Worm (Caenorhabditis elegans) whole organism, L1 larva: Measurements from ENCODE around the gene F44F4.9.
"Not testable (repeated sequence)": the region's sequence is repeated elsewhere in the genome, so short reads cannot be mapped to it uniquely, and the experiment has no call there.

Experiments
- C04F5.9 ChIP-seq: sonication (generic microtip); optimal IDR thresholded peaks from 2 replicates; lab custom pipeline; 2016; ENCODE audit warnings: missing genetic modification characterization, missing compliant biosample characterization
- C16A3.4 ChIP-seq: fragments of 150-350 bp; optimal IDR thresholded peaks from 2 replicates; lab custom pipeline; 2014; ENCODE audit warnings: missing biosample characterization, missing genetic modification characterization
- alr-1 ChIP-seq: fragments of 200-800 bp; sonication (Bioruptor generic); optimal IDR thresholded peaks from 2 replicates; lab custom pipeline; 2018; ENCODE audit warnings: borderline replicate concordance, mild to moderate bottlenecking, missing genetic modification characterization, missing compliant biosample characterization
- ceh-8 ChIP-seq: fragments of 200-800 bp; sonication (Bioruptor generic); optimal IDR thresholded peaks from 2 replicates; lab custom pipeline; 2018; ENCODE audit warnings: mild to moderate bottlenecking, missing genetic modification characterization, moderate library complexity, missing compliant biosample characterization
- ceh-88 ChIP-seq: fragments of 200-800 bp; sonication (Bioruptor generic); IDR thresholded peaks from 2 replicates; pipeline ENCODE4 v1.3.6; 2022; ENCODE audit warnings: missing genetic modification characterization, missing compliant biosample characterization
- ceh-90 ChIP-seq: sonication (generic microtip); optimal IDR thresholded peaks from 2 replicates; lab custom pipeline; 2016; ENCODE audit warnings: missing genetic modification characterization, missing compliant biosample characterization
- efl-1 ChIP-seq, 4 experiments: fragments of 150-350 bp; optimal IDR thresholded peaks in 3 of 4; peaks in 1 of 4; 1 replicate in 1 of 4; 2 replicates in 3 of 4; lab custom pipeline; 2014; ENCODE audit warnings: missing biosample characterization in 2 of 4, missing genetic modification characterization in 2 of 4, missing genetic modification reagents in 2 of 4
- efl-3 ChIP-seq: fragments of 200-800 bp; sonication (Bioruptor generic); optimal IDR thresholded peaks from 2 replicates; lab custom pipeline; 2018; ENCODE audit warnings: mild to moderate bottlenecking, missing genetic modification characterization, missing compliant biosample characterization
- elt-3 ChIP-seq, 6 experiments: fragments of 150-350 bp in 1 of 6; sonication (generic microtip); optimal IDR thresholded peaks; 2 replicates each; lab custom pipeline; 2017 to 2018; ENCODE audit warnings: missing biosample characterization in 6 of 6, missing genetic modification characterization in 6 of 6, inconsistent platforms in 1 of 6
- fkh-10 ChIP-seq: sonication (generic microtip); optimal IDR thresholded peaks from 2 replicates; lab custom pipeline; 2017; ENCODE audit warnings: missing biosample characterization, missing genetic modification reagents, missing genetic modification characterization
- fkh-8 ChIP-seq: sonication (generic microtip); optimal IDR thresholded peaks from 2 replicates; lab custom pipeline; 2016; ENCODE audit warnings: mild to moderate bottlenecking, missing genetic modification characterization, missing compliant biosample characterization
- lin-13 ChIP-seq: fragments of 150-350 bp; optimal IDR thresholded peaks from 2 replicates; lab custom pipeline; 2014; ENCODE audit warnings: missing biosample characterization, missing genetic modification reagents, missing genetic modification characterization
- lin-14 ChIP-seq: fragments of 200-800 bp; sonication (Bioruptor generic); optimal IDR thresholded peaks from 2 replicates; lab custom pipeline; 2018; ENCODE audit warnings: mild to moderate bottlenecking, missing genetic modification characterization, moderate library complexity, missing compliant biosample characterization
- lin-15B ChIP-seq: fragments of 150-350 bp; sonication (generic microtip); optimal IDR thresholded peaks from 3 replicates; lab custom pipeline; 2014; ENCODE audit warnings: missing biosample characterization, missing genetic modification characterization
- lin-39 ChIP-seq: fragments of 150-350 bp; optimal IDR thresholded peaks from 2 replicates; lab custom pipeline; 2014; ENCODE audit warnings: missing biosample characterization, missing genetic modification reagents, missing genetic modification characterization
- lir-3 ChIP-seq: sonication (generic microtip); optimal IDR thresholded peaks from 2 replicates; lab custom pipeline; 2016; ENCODE audit warnings: mild to moderate bottlenecking, missing genetic modification characterization, moderate library complexity, missing compliant biosample characterization; ENCODE audit not compliant: poor library complexity
- mef-2 ChIP-seq: fragments of 150-350 bp; optimal IDR thresholded peaks from 2 replicates; lab custom pipeline; 2014; ENCODE audit warnings: missing biosample characterization, missing genetic modification characterization
- nhr-11 ChIP-seq: fragments of 150-350 bp; optimal IDR thresholded peaks from 2 replicates; lab custom pipeline; 2014; ENCODE audit warnings: missing biosample characterization, missing genetic modification characterization
- nhr-20 ChIP-seq: sonication (generic microtip); optimal IDR thresholded peaks from 2 replicates; lab custom pipeline; 2016; ENCODE audit warnings: mild to moderate bottlenecking, missing genetic modification characterization, missing compliant biosample characterization
- nhr-237 ChIP-seq: fragments of 150-350 bp; optimal IDR thresholded peaks from 2 replicates; lab custom pipeline; 2014; ENCODE audit warnings: missing biosample characterization, missing genetic modification characterization
- nhr-47 ChIP-seq: sonication (generic microtip); optimal IDR thresholded peaks from 2 replicates; lab custom pipeline; 2016; ENCODE audit warnings: mild to moderate bottlenecking, missing genetic modification characterization, moderate library complexity, missing compliant biosample characterization
- nhr-84 ChIP-seq: sonication (generic microtip); optimal IDR thresholded peaks from 2 replicates; lab custom pipeline; 2017; ENCODE audit warnings: missing biosample characterization, missing genetic modification characterization
- nhr-85 ChIP-seq: sonication (generic microtip); peaks from one replicate; lab custom pipeline; 2016; ENCODE audit warnings: missing genetic modification characterization, inconsistent platforms, missing compliant biosample characterization
- pag-3 ChIP-seq: sonication (generic microtip); optimal IDR thresholded peaks from 2 replicates; lab custom pipeline; 2017; ENCODE audit warnings: missing genetic modification characterization, mild to moderate bottlenecking, missing compliant biosample characterization, antibody characterized with exemption, borderline replicate concordance; ENCODE audit not compliant: insufficient read depth
- skn-1 ChIP-seq: fragments of 150-350 bp; optimal IDR thresholded peaks from 2 replicates; lab custom pipeline; 2014; ENCODE audit warnings: missing biosample characterization, missing genetic modification characterization
- snpc-4 ChIP-seq: fragments of 150-350 bp; optimal IDR thresholded peaks from 2 replicates; lab custom pipeline; 2014; ENCODE audit warnings: missing biosample characterization, missing genetic modification characterization
- sptf-1 ChIP-seq: fragments of 150-350 bp; optimal IDR thresholded peaks from 2 replicates; lab custom pipeline; 2014; ENCODE audit warnings: missing biosample characterization, missing genetic modification characterization
- sup-37 ChIP-seq: fragments of 200-800 bp; sonication (Bioruptor generic); optimal IDR thresholded peaks from 2 replicates; lab custom pipeline; 2018; ENCODE audit warnings: mild to moderate bottlenecking, missing genetic modification characterization, missing compliant biosample characterization
- swsn-7 ChIP-seq: sonication (generic microtip); optimal IDR thresholded peaks from 2 replicates; lab custom pipeline; 2016; ENCODE audit warnings: missing genetic modification characterization, missing compliant biosample characterization
- tbx-2 ChIP-seq: sonication (generic microtip); optimal IDR thresholded peaks from 2 replicates; lab custom pipeline; 2016; ENCODE audit warnings: missing genetic modification characterization, missing compliant biosample characterization
- unc-130 ChIP-seq: fragments of 150-350 bp; optimal IDR thresholded peaks from 2 replicates; lab custom pipeline; 2017; ENCODE audit warnings: missing biosample characterization, missing genetic modification characterization, inconsistent platforms
- unc-30 ChIP-seq: sonication (generic microtip); optimal IDR thresholded peaks from 2 replicates; lab custom pipeline; 2017; ENCODE audit warnings: missing biosample characterization, missing genetic modification characterization
- unc-62 ChIP-seq: fragments of 150-350 bp; optimal IDR thresholded peaks from 2 replicates; lab custom pipeline; 2014; ENCODE audit warnings: missing biosample characterization, missing genetic modification reagents, missing genetic modification characterization
- unc-98 ChIP-seq: fragments of 200-800 bp; sonication (Bioruptor generic); IDR thresholded peaks from 2 replicates; pipeline ENCODE4 v1.3.6; 2022; ENCODE audit warnings: missing genetic modification characterization, missing compliant biosample characterization
- vab-15 ChIP-seq: sonication (generic microtip); optimal IDR thresholded peaks from 2 replicates; lab custom pipeline; 2017; ENCODE audit warnings: missing genotype, mild to moderate bottlenecking, missing genetic modification characterization, missing compliant biosample characterization
- ztf-11 ChIP-seq, 2 experiments: sonication (generic microtip); optimal IDR thresholded peaks; 2 replicates each; lab custom pipeline; 2016 to 2017; ENCODE audit warnings: missing genetic modification characterization in 2 of 2, missing biosample characterization in 1 of 2, missing compliant biosample characterization in 1 of 2

Gene F44F4.9

DNA sequence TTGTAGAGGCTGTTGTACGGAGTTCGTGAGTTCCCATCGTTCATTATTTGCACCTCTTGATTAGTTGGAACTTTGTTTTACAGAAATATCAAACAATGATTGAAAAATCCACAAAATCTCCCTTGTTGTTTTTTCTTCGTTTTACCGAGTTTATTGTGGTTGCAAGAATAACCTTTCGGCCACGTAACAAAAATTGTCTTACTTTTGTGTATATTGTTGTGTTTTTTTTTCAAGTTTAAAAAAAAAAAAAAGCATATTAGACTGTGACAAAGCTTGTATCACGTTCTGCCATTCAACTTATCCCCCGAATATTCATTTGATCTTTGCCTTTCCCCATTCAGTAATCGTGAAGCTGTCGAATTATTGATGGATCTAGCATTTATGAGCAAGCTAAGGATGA is 1.5 kb upstream of the F44F4.9 start, which contains the start of gene F44F4.10 (continued):
- TF ChIP-seq swsn-7 (tag; lab: Kevin White, UChicago) (no peak), sptf-1 (tag; lab: Kevin White, UChicago) (no peak), elt-3 (tag; optimal IDR thresholded peaks at IDR 0.05; lab: Kevin White, UChicago) (no peak)

ce11 chrII:10914366-10914765 is 1.3 kb downstream of the F44F4.9 start, which contains the start of gene F44F4.15:
Gene F44F4.15 (plus strand): TSS chrII:10914666.
- TF ChIP-seq efl-3 (GFP tag; lab: Kevin White, UChicago) (no peak), nhr-85 (tag; lab: Kevin White, UChicago) (no peak), alr-1 (tag; lab: Kevin White, UChicago) (no peak), swsn-7 (tag; lab: Kevin White, UChicago) (no peak), snpc-4 (tag; lab: Kevin White, UChicago) (no peak), unc-30 (no peak), elt-3 (tag; optimal IDR thresholded peaks at IDR 0.05; lab: Kevin White, UChicago) (no peak), C04F5.9 (tag; lab: Kevin White, UChicago) (no peak), fkh-10 (GFP tag; lab: Kevin White, UChicago) (no peak), skn-1 (tag; lab: Kevin White, UChicago) (no peak), mef-2 (tag; lab: Kevin White, UChicago) (no peak), ceh-88 (GFP tag; lab: Robert Waterston, UW) (no peak), unc-130 (tag; lab: Kevin White, UChicago) (no peak), nhr-237 (tag; lab: Kevin White, UChicago) (no peak), sup-37 (GFP tag; lab: Kevin White, UChicago) (no peak), lin-39 (tag; lab: Kevin White, UChicago) (no peak), lin-14 (GFP tag; lab: Kevin White, UChicago) (no peak), ceh-90 (tag; lab: Kevin White, UChicago) (no peak), nhr-20 (no peak)
- TF ChIP-seq, all 84 proteins: peak for 0

DNA sequence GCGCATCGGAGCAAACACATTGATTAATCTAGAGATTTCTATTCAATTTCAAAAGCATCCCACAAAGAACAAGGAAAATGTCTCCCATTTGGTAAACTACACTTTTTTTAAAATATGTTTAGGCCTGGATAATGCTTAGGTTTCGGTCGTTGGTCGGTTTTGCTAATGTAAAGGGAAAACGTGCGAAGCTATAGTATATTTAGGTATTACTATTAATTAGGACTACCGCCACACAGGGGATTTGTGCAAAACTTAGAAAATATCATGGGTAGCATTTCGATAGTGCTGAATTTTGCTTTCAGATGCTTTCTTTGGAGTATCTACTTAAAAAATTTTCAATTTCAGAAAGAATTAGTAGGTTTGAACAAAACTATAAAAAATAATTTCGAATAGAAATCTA is 2.6 kb downstream of the F44F4.9 start:
- TF ChIP-seq nhr-84 (tag; lab: Kevin White, UChicago) (no peak), vab-15 (no peak), nhr-11 (no peak), ceh-90 (tag; lab: Kevin White, UChicago) (no peak), pag-3 (tag; lab: Kevin White, UChicago) (no peak), C16A3.4 (tag; lab: Kevin White, UChicago) (no peak), lin-15B (tag; lab: Kevin White, UChicago) (no peak), tbx-2 (tag; lab: Kevin White, UChicago) (no peak), sptf-1 (tag; lab: Kevin White, UChicago) (no peak), ceh-8 (no peak)

DNA sequence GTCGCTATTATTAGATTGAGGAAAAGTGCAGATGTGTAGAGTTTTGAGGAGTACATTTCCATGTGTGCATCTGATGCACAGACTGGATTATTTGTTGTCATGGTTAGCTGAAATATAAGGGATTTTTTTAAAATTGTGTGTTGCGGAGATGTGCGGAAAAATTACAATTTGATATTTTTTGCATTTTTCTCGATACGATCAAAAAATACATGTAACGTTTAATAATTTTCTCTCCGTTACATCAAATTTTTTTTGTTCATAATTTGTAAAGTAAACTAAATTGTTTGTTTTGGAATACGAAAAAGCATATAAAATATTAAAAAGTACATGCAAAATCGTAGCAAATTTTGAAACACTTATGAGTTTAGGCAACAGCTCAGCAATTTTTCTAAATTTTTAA is 5.4 kb downstream of the F44F4.9 start, which contains the start of gene sra-11:
Gene sra-11 (minus strand): TSS at position 101 of the 400 bp plus-strand sequence.
- TF ChIP-seq fkh-8 (tag; lab: Kevin White, UChicago), result no peak
- TF ChIP-seq C04F5.9 (tag; lab: Kevin White, UChicago), result no peak
- TF ChIP-seq lin-14 (GFP tag; lab: Kevin White, UChicago), result no peak
- no peak for TF ChIP-seq ztf-11 (tag; optimal IDR thresholded peaks at IDR 0.05; lab: Kevin White, UChicago)
- TF ChIP-seq nhr-47 (tag; lab: Kevin White, UChicago), result no peak
- TF ChIP-seq efl-1 (optimal IDR thresholded peaks at IDR 0.05; lab: Kevin White, UChicago), result no peak
- no peak for TF ChIP-seq efl-1 (GFP tag; optimal IDR thresholded peaks at IDR 0.05 in 1 of 2; lab: Kevin White, UChicago)
- TF ChIP-seq lin-13 (GFP tag; lab: Kevin White, UChicago), result no peak
- no peak for TF ChIP-seq unc-98 (GFP tag; lab: Robert Waterston, UW)

- TF ChIP-seq vab-15; lir-3 (tag; lab: Kevin White, UChicago); unc-62: not testable (repeated sequence)
- TF ChIP-seq, all 84 proteins: peak for 0; not testable (repeated sequence) for 84
Observed at ce11 chrII:10904379-10904778, 11.3 kb downstream of the F44F4.9 start, which contains the start of gene sra-12. Gene sra-12 (minus strand): TSS chrII:10904479.
